Fruit fly (Drosophila melanogaster) whole organism, embryonic: ENCODE measurements around the gene Pfas.
A peak's percentile ranks its signal among the peaks of the same experiment; 100 is the strongest.

Experiments
- Ada2b ChIP-seq: fragments of 200-800 bp; sonication (Bioruptor generic); IDR thresholded peaks from 2 replicates; pipeline ENCODE4 v1.3.6; 2022; ENCODE audit warnings: missing biosample characterization, missing genetic modification characterization
- Atf6 ChIP-seq: fragments of 200-800 bp; sonication (Bioruptor generic); IDR thresholded peaks from 2 replicates; pipeline ENCODE4 v1.3.6; 2022; ENCODE audit warnings: missing biosample characterization, missing genetic modification characterization
- CG10209 ChIP-seq: fragments of 200-800 bp; sonication (Bioruptor generic); optimal IDR thresholded peaks from 3 replicates; lab custom pipeline; 2017; ENCODE audit warnings: missing biosample characterization, mild to moderate bottlenecking, missing genetic modification characterization, missing genetic modification reagents
- CG10267 ChIP-seq: fragments of 200-800 bp; sonication (Bioruptor generic); optimal IDR thresholded peaks from 2 replicates; lab custom pipeline; 2018; ENCODE audit warnings: missing biosample characterization, mild to moderate bottlenecking, missing genetic modification characterization, moderate library complexity
- CG10366 ChIP-seq: fragments of 200-800 bp; sonication (Bioruptor generic); IDR thresholded peaks from 2 replicates; pipeline ENCODE4 v1.3.6; 2022; ENCODE audit warnings: missing biosample characterization, missing genetic modification characterization
- CG10654 ChIP-seq: fragments of 200-800 bp; sonication (Bioruptor generic); optimal IDR thresholded peaks from 2 replicates; lab custom pipeline; 2016; ENCODE audit warnings: missing biosample characterization, missing genetic modification characterization
- CG15011 ChIP-seq: fragments of 200-800 bp; sonication (Bioruptor generic); optimal IDR thresholded peaks from 3 replicates; lab custom pipeline; 2018; ENCODE audit warnings: missing biosample characterization, mild to moderate bottlenecking, missing genetic modification characterization
- CG15601 ChIP-seq: fragments of 200-800 bp; sonication (Bioruptor generic); optimal IDR thresholded peaks from 3 replicates; lab custom pipeline; 2019; ENCODE audit warnings: missing biosample characterization, mild to moderate bottlenecking, missing genetic modification characterization, moderate library complexity
- CG16813 ChIP-seq: fragments of 200-800 bp; sonication (Bioruptor generic); IDR thresholded peaks from 3 replicates; pipeline ENCODE4 v1.3.6; 2022; ENCODE audit warnings: missing biosample characterization, missing genetic modification characterization; ENCODE audit not compliant: partially characterized antibody
- CG17829 ChIP-seq: fragments of 200-800 bp; optimal IDR thresholded peaks from 2 replicates; lab custom pipeline; 2019; ENCODE audit warnings: missing biosample characterization, mild to moderate bottlenecking, missing genetic modification characterization, moderate library complexity
- CG18011 ChIP-seq: fragments of 200-800 bp; sonication (Bioruptor generic); optimal IDR thresholded peaks from 2 replicates; lab custom pipeline; 2017; ENCODE audit warnings: missing biosample characterization, missing genetic modification characterization, mild to moderate bottlenecking, moderate library complexity, missing genotype
- CG2129 ChIP-seq: fragments of 200-800 bp; sonication (Bioruptor generic); IDR thresholded peaks from 2 replicates; pipeline ENCODE4 v1.3.6; 2022; ENCODE audit warnings: missing biosample characterization, missing genetic modification characterization; ENCODE audit not compliant: partially characterized antibody
- CG30020 ChIP-seq: fragments of 200-800 bp; optimal IDR thresholded peaks from 2 replicates; lab custom pipeline; 2019; ENCODE audit warnings: missing biosample characterization, mild to moderate bottlenecking, missing genetic modification characterization, moderate library complexity
- CG32532 ChIP-seq: fragments of 200-800 bp; sonication (Bioruptor generic); IDR thresholded peaks from 2 replicates; pipeline ENCODE4 v1.3.6; 2022; ENCODE audit warnings: missing biosample characterization, missing genetic modification characterization
- CG32772 ChIP-seq: fragments of 200-800 bp; sonication (Bioruptor generic); IDR thresholded peaks from 2 replicates; pipeline ENCODE4 v1.3.6; 2022; ENCODE audit warnings: missing biosample characterization, missing genetic modification characterization
- CG4424 ChIP-seq: fragments of 200-800 bp; sonication (Bioruptor generic); optimal IDR thresholded peaks from 3 replicates; lab custom pipeline; 2016; ENCODE audit warnings: missing biosample characterization, missing genetic modification characterization
- CG7987 ChIP-seq: fragments of 200-800 bp; sonication (Bioruptor generic); optimal IDR thresholded peaks from 2 replicates; lab custom pipeline; 2018; ENCODE audit warnings: missing biosample characterization, mild to moderate bottlenecking, missing genetic modification characterization, moderate library complexity
- CG8290 ChIP-seq, 3 experiments: fragments of 200-800 bp; sonication (Bioruptor generic); optimal IDR thresholded peaks; 2 replicates each; lab custom pipeline; 2016 to 2019; ENCODE audit warnings: missing biosample characterization in 3 of 3, missing genetic modification characterization in 3 of 3, mild to moderate bottlenecking in 2 of 3, moderate library complexity in 1 of 3
- CG8765 ChIP-seq: fragments of 200-800 bp; sonication (Bioruptor generic); IDR thresholded peaks from 2 replicates; pipeline ENCODE4 v1.3.6; 2022; ENCODE audit warnings: missing biosample characterization, missing genetic modification characterization
- CG9215 ChIP-seq: fragments of 200-800 bp; sonication (Bioruptor generic); IDR thresholded peaks from 2 replicates; pipeline ENCODE4 v1.3.6; 2022; ENCODE audit warnings: missing biosample characterization, missing genetic modification characterization
- Dad ChIP-seq: fragments of 200-800 bp; sonication (Bioruptor generic); optimal IDR thresholded peaks from 3 replicates; lab custom pipeline; 2016; ENCODE audit warnings: missing biosample characterization, missing genetic modification characterization
- HLH4C ChIP-seq: fragments of 200-800 bp; sonication (Bioruptor generic); IDR thresholded peaks from 3 replicates; pipeline ENCODE4 v1.3.6; 2022; ENCODE audit warnings: missing biosample characterization, missing genetic modification characterization; ENCODE audit not compliant: partially characterized antibody
- HLHmδ ChIP-seq: fragments of 200-800 bp; sonication (Bioruptor generic); optimal IDR thresholded peaks from 2 replicates; lab custom pipeline; 2018; ENCODE audit warnings: missing biosample characterization, mild to moderate bottlenecking, missing genetic modification characterization, moderate library complexity
- Lim3 ChIP-seq: fragments of 200-800 bp; sonication (Bioruptor generic); IDR thresholded peaks from 2 replicates; pipeline ENCODE4 v1.3.6; 2022; ENCODE audit warnings: missing biosample characterization, missing genetic modification characterization
- Mad ChIP-seq: fragments of 200-800 bp; sonication (Bioruptor generic); optimal IDR thresholded peaks from 2 replicates; lab custom pipeline; 2016; ENCODE audit warnings: missing biosample characterization, missing genetic modification characterization
- Myb ChIP-seq: fragments of 200-800 bp; sonication (Bioruptor generic); optimal IDR thresholded peaks from 2 replicates; lab custom pipeline; 2016; ENCODE audit warnings: missing biosample characterization, missing genetic modification characterization
- Oli ChIP-seq: fragments of 200-800 bp; sonication (Bioruptor generic); optimal IDR thresholded peaks from 2 replicates; lab custom pipeline; 2018; ENCODE audit warnings: missing biosample characterization, mild to moderate bottlenecking, missing genetic modification characterization, moderate library complexity
- Spps ChIP-seq: fragments of 200-800 bp; sonication (Bioruptor generic); optimal IDR thresholded peaks from 2 replicates; lab custom pipeline; 2018; ENCODE audit warnings: missing biosample characterization, mild to moderate bottlenecking, missing genetic modification characterization
- caup ChIP-seq: fragments of 200-800 bp; sonication (Bioruptor generic); optimal IDR thresholded peaks from 3 replicates; lab custom pipeline; 2017; ENCODE audit warnings: missing biosample characterization, mild to moderate bottlenecking, missing genetic modification characterization, moderate library complexity; ENCODE audit not compliant: severe bottlenecking
- chinmo ChIP-seq: fragments of 200-800 bp; sonication (Bioruptor generic); IDR thresholded peaks from 4 replicates; pipeline ENCODE4 v1.3.6; 2022; ENCODE audit warnings: missing biosample characterization, missing genetic modification characterization; ENCODE audit not compliant: partially characterized antibody
- chm ChIP-seq: fragments of 200-800 bp; sonication (Bioruptor generic); IDR thresholded peaks from 2 replicates; pipeline ENCODE4 v1.3.6; 2022; ENCODE audit warnings: missing biosample characterization, missing genetic modification characterization
- corto ChIP-seq: fragments of 200-800 bp; sonication (Bioruptor generic); optimal IDR thresholded peaks from 2 replicates; lab custom pipeline; 2016; ENCODE audit warnings: missing biosample characterization, mild to moderate bottlenecking, missing genetic modification characterization, moderate library complexity
- crc ChIP-seq: fragments of 200-800 bp; sonication (Bioruptor generic); optimal IDR thresholded peaks from 2 replicates; lab custom pipeline; 2016; ENCODE audit warnings: missing biosample characterization, missing genetic modification characterization
- crp ChIP-seq, 2 experiments: fragments of 200-800 bp; sonication (Bioruptor generic); optimal IDR thresholded peaks; 2 replicates in 1 of 2; 3 replicates in 1 of 2; lab custom pipeline; 2017; ENCODE audit warnings: missing biosample characterization in 2 of 2, missing genetic modification characterization in 2 of 2, mild to moderate bottlenecking in 1 of 2, moderate library complexity in 1 of 2
- dmrt11E ChIP-seq: fragments of 200-800 bp; sonication (Bioruptor generic); optimal IDR thresholded peaks from 3 replicates; lab custom pipeline; 2018; ENCODE audit warnings: missing biosample characterization, mild to moderate bottlenecking, missing genetic modification characterization, moderate library complexity
- fd64A ChIP-seq: fragments of 200-800 bp; sonication (Bioruptor generic); optimal IDR thresholded peaks from 3 replicates; lab custom pipeline; 2018; ENCODE audit warnings: missing biosample characterization, mild to moderate bottlenecking, missing genetic modification characterization
- gce ChIP-seq: fragments of 200-800 bp; sonication (Bioruptor generic); IDR thresholded peaks from 3 replicates; pipeline ENCODE4 v1.3.6; 2022; ENCODE audit warnings: missing biosample characterization, missing genetic modification characterization
- hb ChIP-seq: fragments of 200-800 bp; sonication (Bioruptor generic); IDR thresholded peaks from 3 replicates; pipeline ENCODE4 v1.3.6; 2022; ENCODE audit warnings: missing biosample characterization, missing genetic modification characterization; ENCODE audit not compliant: partially characterized antibody
- mld ChIP-seq: fragments of 200-800 bp; sonication (Bioruptor generic); IDR thresholded peaks from 3 replicates; pipeline ENCODE4 v1.3.6; 2022; ENCODE audit warnings: missing biosample characterization, missing genetic modification characterization; ENCODE audit not compliant: partially characterized antibody
- nmo ChIP-seq: fragments of 200-800 bp; sonication (Bioruptor generic); optimal IDR thresholded peaks from 2 replicates; lab custom pipeline; 2018; ENCODE audit warnings: missing biosample characterization, mild to moderate bottlenecking, missing genetic modification characterization, moderate library complexity
- onecut ChIP-seq: fragments of 200-800 bp; sonication (Bioruptor generic); IDR thresholded peaks from 2 replicates; pipeline ENCODE4 v1.3.6; 2022; ENCODE audit warnings: missing biosample characterization, missing genetic modification characterization
- pan ChIP-seq, 4 experiments: fragments of >200 bp in 3 of 4; fragments of 200-800 bp in 1 of 4; sonication (Bioruptor generic) in 1 of 4; optimal IDR thresholded peaks in 3 of 4; IDR thresholded peaks in 1 of 4; 2 replicates each; pipeline versions ENCODE4 v1.3.6 to Lab custom; 2017 to 2022; ENCODE audit warnings: missing biosample characterization in 2 of 4, missing genetic modification characterization in 2 of 4, mixed read lengths in 1 of 4
- pnt ChIP-seq: fragments of 200-800 bp; sonication (Bioruptor generic); optimal IDR thresholded peaks from 3 replicates; lab custom pipeline; 2016; ENCODE audit warnings: missing biosample characterization, missing genetic modification characterization
- pum ChIP-seq: fragments of 200-800 bp; sonication (Bioruptor generic); optimal IDR thresholded peaks from 2 replicates; lab custom pipeline; 2016; ENCODE audit warnings: missing biosample characterization, missing genetic modification characterization
- row ChIP-seq: fragments of 200-800 bp; sonication (Bioruptor generic); IDR thresholded peaks from 3 replicates; pipeline ENCODE4 v1.3.6; 2022; ENCODE audit warnings: missing biosample characterization, missing genetic modification characterization
- sna ChIP-seq: fragments of 200-800 bp; sonication (Bioruptor generic); IDR thresholded peaks from 2 replicates; pipeline ENCODE4 v1.3.6; 2022; ENCODE audit warnings: missing biosample characterization, missing genetic modification characterization; ENCODE audit not compliant: partially characterized antibody
- tap ChIP-seq: fragments of 200-800 bp; optimal IDR thresholded peaks from 3 replicates; lab custom pipeline; 2019; ENCODE audit warnings: missing biosample characterization, mild to moderate bottlenecking, missing genetic modification characterization, moderate library complexity

The Pfas gene

dm6 chr2L:6050575-6050974 is 4.7 kb upstream of the Pfas start, which contains the start of gene CG9135 (continued):
- peak; percentile 72 for TF ChIP-seq CG30020
- no peak for TF ChIP-seq CG15011 (GFP tag; lab: Kevin White, UChicago)
- no peak for TF ChIP-seq Lim3 (GFP tag; lab: Robert Waterston, UW)
- no peak for TF ChIP-seq CG18011 (GFP tag; lab: Kevin White, UChicago)
- peak; percentile 34 for TF ChIP-seq CG17829 (tag; lab: Kevin White, UChicago)
- TF ChIP-seq Myb (GFP tag; lab: Kevin White, UChicago), result peak; percentile 20
- peak; percentile 36 for TF ChIP-seq nmo (GFP tag; lab: Kevin White, UChicago)
- TF ChIP-seq, all 482 proteins: peak for 82

DNA sequence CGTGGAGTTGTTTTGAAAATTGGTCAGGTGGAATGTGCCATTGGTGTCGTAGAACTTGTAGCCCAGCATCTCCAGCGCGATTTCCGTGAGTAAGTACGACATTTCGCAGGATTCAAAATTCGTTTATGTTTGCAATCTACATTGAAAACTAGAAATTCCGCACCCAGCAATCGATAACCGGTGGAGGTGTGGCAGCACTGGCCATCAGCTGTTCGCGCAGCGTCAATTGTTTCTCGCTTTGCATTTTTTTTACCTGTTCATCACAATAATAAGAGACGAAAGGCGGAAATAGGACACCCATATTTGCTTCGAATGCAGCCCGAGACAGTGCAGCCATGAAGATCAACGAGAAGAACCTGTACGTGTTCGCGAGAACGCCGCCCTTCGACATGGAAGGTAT is 2.7 kb upstream of the Pfas start, which contains the start of the genes CG34179 and slmo:
Gene CG34179, minus strand, starts transcription at position 165 of the 400 bp plus-strand sequence.
Gene slmo, minus strand, starts transcription at position 165 of the 400 bp plus-strand sequence.
- TF ChIP-seq caup (GFP tag; lab: Kevin White, UChicago), result no peak
- no peak for TF ChIP-seq pnt (GFP tag; lab: Kevin White, UChicago)
- no peak for TF ChIP-seq Atf6 (GFP tag; lab: Robert Waterston, UW)
- no peak for TF ChIP-seq Oli (tag; lab: Kevin White, UChicago)
- TF ChIP-seq CG10366, result no peak
- TF ChIP-seq CG15601 (tag; lab: Kevin White, UChicago), result no peak
- no peak for TF ChIP-seq CG7987 (GFP tag; lab: Kevin White, UChicago)
- no peak for TF ChIP-seq Mad (GFP tag; lab: Kevin White, UChicago)
- TF ChIP-seq CG32532 (GFP tag; lab: Robert Waterston, UW), result no peak
- TF ChIP-seq fd64A, result no peak
- TF ChIP-seq Spps, result no peak
- no peak for TF ChIP-seq CG10267 (tag; lab: Kevin White, UChicago)
- TF ChIP-seq CG8765 (GFP tag; lab: Robert Waterston, UW), result no peak
- TF ChIP-seq Ada2b (GFP tag; lab: Robert Waterston, UW), result no peak
- peak; percentile 2 to 90 for TF ChIP-seq crp (GFP tag; optimal IDR thresholded peaks at IDR 0.05; lab: Kevin White, UChicago)
- TF ChIP-seq gce (GFP tag; lab: Robert Waterston, UW), result no peak
- no peak for TF ChIP-seq HLH4C
- no peak for TF ChIP-seq hb (GFP tag; lab: Robert Waterston, UW)
- no peak for TF ChIP-seq CG8290 (GFP tag; optimal IDR thresholded peaks at IDR 0.05; lab: Kevin White, UChicago)
- TF ChIP-seq CG8290 (tag; optimal IDR thresholded peaks at IDR 0.05; lab: Kevin White, UChicago), result no peak
- no peak for TF ChIP-seq crc
- TF ChIP-seq dmrt11E (tag; lab: Kevin White, UChicago), result no peak
- TF ChIP-seq row (GFP tag; lab: Robert Waterston, UW), result no peak
- TF ChIP-seq onecut (GFP tag; lab: Robert Waterston, UW), result peak; percentile 48; the same call in 1 of the 2 replicates
- TF ChIP-seq pum (GFP tag; lab: Kevin White, UChicago), result no peak
- TF ChIP-seq HLHmδ (GFP tag; lab: Kevin White, UChicago), result no peak
- no peak for TF ChIP-seq chm
- TF ChIP-seq Dad, result no peak
- no peak for TF ChIP-seq CG32772 (GFP tag; lab: Robert Waterston, UW)
- peak; percentile 40; the same call in 1 of the 2 replicates for TF ChIP-seq sna (GFP tag; lab: Robert Waterston, UW)
- no peak for TF ChIP-seq chinmo (GFP tag; lab: Robert Waterston, UW)
- TF ChIP-seq tap (tag; lab: Kevin White, UChicago), result no peak
- TF ChIP-seq pan (optimal IDR thresholded peaks at IDR 0.05; lab: Kevin White, UChicago), result no peak
- no peak for TF ChIP-seq pan (GFP tag; optimal IDR thresholded peaks at IDR 0.05 in 1 of 2, IDR thresholded peaks at IDR 0.05 in 1 of 2)
- TF ChIP-seq CG16813, result peak; percentile 22; the same call in 2 of the 3 replicates
- no peak for TF ChIP-seq CG10654
- TF ChIP-seq CG9215 (GFP tag; lab: Robert Waterston, UW), result no peak
- no peak for TF ChIP-seq CG10209 (GFP tag; lab: Kevin White, UChicago)
- no peak for TF ChIP-seq CG4424 (GFP tag; lab: Kevin White, UChicago)
- TF ChIP-seq CG2129 (GFP tag; lab: Robert Waterston, UW), result no peak
- no peak for TF ChIP-seq corto (GFP tag; lab: Kevin White, UChicago)
- TF ChIP-seq mld (GFP tag; lab: Robert Waterston, UW), result no peak
